Worm (Caenorhabditis elegans): ENCODE results near the gene F44D12.16.

Gene F44D12.16

DNA sequence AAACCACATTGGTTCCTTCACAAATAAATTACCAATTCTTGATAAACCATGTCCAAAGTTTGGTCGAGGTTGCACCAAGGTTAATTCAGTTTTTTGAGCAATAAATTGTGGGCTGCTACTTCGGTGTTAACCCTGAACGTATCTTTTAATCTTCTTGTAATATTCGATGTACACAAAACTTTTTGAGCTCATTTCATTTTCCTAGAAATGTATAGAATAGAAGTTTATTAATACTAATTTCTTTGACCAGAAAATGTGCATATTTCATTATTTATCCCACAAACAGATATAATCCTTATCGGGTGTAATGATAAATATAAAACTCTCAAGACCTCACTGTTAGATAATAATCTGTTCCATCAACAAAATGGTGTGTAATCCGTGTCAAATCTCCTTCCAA, 35.1 kb downstream of the F44D12.16 start:
- TF ChIP-seq Y116A8C.19 (tag; optimal IDR thresholded peaks at IDR 0.05; ENCODE audit: borderline replicate concordance) (no peak), aly-2 (tag; optimal IDR thresholded peaks at IDR 0.05) (no peak), efl-1 (optimal IDR thresholded peaks at IDR 0.05) (no peak), efl-1 (GFP tag; optimal IDR thresholded peaks at IDR 0.05 in 1 of 2) (peak in 1 of 2 experiments; percentile 68), unc-130 (tag; optimal IDR thresholded peaks at IDR 0.05) (no peak), blmp-1 (tag; optimal IDR thresholded peaks at IDR 0.05) (no peak), dsc-1 (tag; optimal IDR thresholded peaks at IDR 0.05) (peak; percentile 82)

DNA sequence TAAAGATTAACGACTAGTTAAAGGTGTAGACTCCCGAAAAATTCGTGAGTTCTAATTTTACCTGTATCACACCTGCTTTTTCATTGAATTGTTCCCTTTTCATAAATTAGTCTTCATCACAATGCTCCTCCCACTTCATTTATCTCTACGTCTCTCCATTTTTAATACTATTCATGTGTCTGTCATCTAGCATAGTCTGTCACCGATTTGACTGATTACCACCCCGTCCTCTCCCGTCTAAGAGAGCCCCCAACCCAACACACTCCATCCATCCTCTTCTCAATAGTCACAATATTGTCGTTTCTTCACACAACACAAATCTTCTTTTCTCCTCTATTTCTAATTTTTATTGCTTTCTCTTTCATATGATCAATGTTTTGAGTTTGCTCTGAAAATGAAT, 36.3 kb downstream of the F44D12.16 start:
- TF ChIP-seq lin-14 (GFP tag; optimal IDR thresholded peaks at IDR 0.05): peak; percentile 52
- no peak for TF ChIP-seq ztf-11 (tag; optimal IDR thresholded peaks at IDR 0.05)
- TF ChIP-seq lin-39 (tag; optimal IDR thresholded peaks at IDR 0.05): peak; percentile 62

DNA sequence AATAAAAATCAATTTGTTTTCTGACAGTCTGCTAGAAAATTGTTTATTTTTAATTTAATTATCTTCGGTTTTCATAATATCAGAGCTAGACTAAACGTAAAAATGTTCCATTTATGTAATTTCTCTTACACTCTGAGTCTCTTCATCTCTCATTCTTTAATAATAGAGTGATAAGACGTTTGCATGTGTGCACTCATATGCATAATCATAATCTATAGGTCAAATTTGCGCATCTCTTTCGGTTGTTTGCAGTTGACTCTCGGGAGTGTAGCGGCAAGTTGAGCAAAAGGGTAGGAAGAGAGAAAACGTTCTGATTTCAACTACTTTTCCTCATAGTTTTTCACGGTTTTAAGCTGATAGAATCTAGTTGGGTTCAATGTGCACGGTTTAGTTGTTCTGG, 37.6 kb downstream of the F44D12.16 start:
- no peak for TF ChIP-seq Y116A8C.19 (tag; optimal IDR thresholded peaks at IDR 0.05; ENCODE audit: borderline replicate concordance)
- no peak for TF ChIP-seq skn-1 (tag; optimal IDR thresholded peaks at IDR 0.05)
- TF ChIP-seq irx-1 (tag; optimal IDR thresholded peaks at IDR 0.05): no peak
- TF ChIP-seq tlp-1 (tag; optimal IDR thresholded peaks at IDR 0.05): no peak
- TF ChIP-seq ceh-90 (tag; optimal IDR thresholded peaks at IDR 0.05): no peak
- TF ChIP-seq elt-2 (tag; optimal IDR thresholded peaks at IDR 0.05): peak; percentile 22

DNA sequence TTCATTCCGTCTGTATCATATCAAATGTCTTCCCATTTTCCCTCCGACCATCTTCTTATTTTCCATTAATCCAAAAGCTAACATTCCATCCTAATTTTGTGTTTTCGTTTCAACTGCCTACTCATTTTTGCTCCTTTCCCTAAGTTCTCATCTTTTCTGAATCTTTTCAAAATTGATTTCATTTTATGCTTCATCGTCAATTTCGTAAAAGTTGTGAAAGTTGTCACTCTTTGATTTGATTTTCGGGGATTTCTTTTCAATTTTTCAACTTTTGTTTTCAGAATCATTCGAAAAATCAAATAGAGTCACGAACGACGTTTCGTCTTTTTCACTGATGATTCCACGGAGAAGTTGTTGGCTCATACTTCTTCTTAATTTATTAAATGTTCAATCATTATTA, 38.7 kb downstream of the F44D12.16 start, which contains the start of gene cwn-2:
Gene cwn-2 (plus strand): TSS at position 276 of the 400 bp plus-strand sequence.
- no peak for TF ChIP-seq Y116A8C.19 (tag; optimal IDR thresholded peaks at IDR 0.05; ENCODE audit: borderline replicate concordance)
- TF ChIP-seq nhr-237 (tag; optimal IDR thresholded peaks at IDR 0.05): no peak
- no peak for TF ChIP-seq ceh-8 (GFP tag; optimal IDR thresholded peaks at IDR 0.05)
- no peak for TF ChIP-seq nhr-11 (tag; optimal IDR thresholded peaks at IDR 0.05)
- TF ChIP-seq jun-1 (tag; optimal IDR thresholded peaks at IDR 0.05): no peak
- no peak for TF ChIP-seq nhr-20 (tag; optimal IDR thresholded peaks at IDR 0.05)
- no peak for TF ChIP-seq sox-4 (tag; optimal IDR thresholded peaks at IDR 0.05)
- TF ChIP-seq nhr-12 (tag; optimal IDR thresholded peaks at IDR 0.05): no peak
- no peak for TF ChIP-seq egl-27 (tag; optimal IDR thresholded peaks at IDR 0.05)
- TF ChIP-seq mab-9 (GFP tag; IDR thresholded peaks at IDR 0.05): no peak
- TF ChIP-seq hlh-4 (tag; optimal IDR thresholded peaks at IDR 0.05): no peak
- TF ChIP-seq irx-1 (tag; optimal IDR thresholded peaks at IDR 0.05): no peak
- TF ChIP-seq swsn-7 (tag; optimal IDR thresholded peaks at IDR 0.05): no peak
- no peak for TF ChIP-seq efl-1 (optimal IDR thresholded peaks at IDR 0.05)
- peak in 1 of 2 experiments; percentile 91 for TF ChIP-seq efl-1 (GFP tag; optimal IDR thresholded peaks at IDR 0.05 in 1 of 2)
- no peak for TF ChIP-seq hlh-17 (GFP tag; optimal IDR thresholded peaks at IDR 0.05; ENCODE audit: borderline replicate concordance)
- TF ChIP-seq fkh-10 (GFP tag; optimal IDR thresholded peaks at IDR 0.05): peak; percentile 86

DNA sequence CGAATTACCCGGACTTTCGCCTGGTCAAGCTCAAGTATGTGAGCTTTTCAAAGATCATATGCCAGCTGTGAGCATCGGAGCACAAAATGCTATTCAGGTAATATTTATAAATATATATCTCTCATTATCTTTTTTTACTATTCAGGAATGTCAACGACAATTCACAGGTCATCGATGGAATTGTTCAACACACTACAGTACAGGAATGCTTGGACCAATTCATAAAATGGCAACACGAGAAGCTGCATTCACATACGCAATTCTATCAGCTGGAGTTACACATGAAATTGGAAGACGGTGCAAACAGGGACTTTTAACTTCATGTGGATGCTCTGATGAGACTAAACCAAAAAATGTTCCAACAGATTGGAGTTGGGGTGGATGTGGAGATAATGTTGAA, 39.4 kb downstream of the F44D12.16 start:
- no peak for TF ChIP-seq zag-1 (tag; optimal IDR thresholded peaks at IDR 0.05)
- no peak for TF ChIP-seq nhr-20 (tag; optimal IDR thresholded peaks at IDR 0.05)
- TF ChIP-seq C34B4.2 (tag; optimal IDR thresholded peaks at IDR 0.05): no peak
- no peak for TF ChIP-seq lin-15B (tag; optimal IDR thresholded peaks at IDR 0.05)
- TF ChIP-seq C16A3.4 (tag; optimal IDR thresholded peaks at IDR 0.05): no peak
- no peak for TF ChIP-seq C04F5.9 (tag; optimal IDR thresholded peaks at IDR 0.05)
- no peak for TF ChIP-seq zip-4 (GFP tag; optimal IDR thresholded peaks at IDR 0.05)
- no peak for TF ChIP-seq jun-1 (tag; optimal IDR thresholded peaks at IDR 0.05)
- no peak for TF ChIP-seq blmp-1 (tag; optimal IDR thresholded peaks at IDR 0.05)
- TF ChIP-seq snpc-4 (tag; optimal IDR thresholded peaks at IDR 0.05): no peak
- no peak for TF ChIP-seq rnt-1 (tag; optimal IDR thresholded peaks at IDR 0.05)
- no peak for TF ChIP-seq pqm-1 (tag; optimal IDR thresholded peaks at IDR 0.05)

Data from whole organism, L1 larva.